Worm (Caenorhabditis elegans) whole organism, L3 larva: ENCODE measurements around the gene T19H12.15.

ENCODE experiments used
- jun-1 ChIP-seq: fragments of 150-350 bp; optimal IDR thresholded peaks from 2 replicates; lab custom pipeline; 2014; ENCODE audit warnings: missing biosample characterization, missing genetic modification reagents, missing genetic modification characterization
- mml-1 ChIP-seq: fragments of 150-350 bp; sonication (generic microtip); optimal IDR thresholded peaks from 3 replicates; lab custom pipeline; 2014; ENCODE audit warnings: missing biosample characterization, missing genetic modification characterization
- pqm-1 ChIP-seq: fragments of 150-350 bp; optimal IDR thresholded peaks from 2 replicates; lab custom pipeline; 2017; ENCODE audit warnings: missing biosample characterization, missing genetic modification characterization, inconsistent platforms
- snpc-4 ChIP-seq: fragments of 150-350 bp; optimal IDR thresholded peaks from 2 replicates; lab custom pipeline; 2014; ENCODE audit warnings: missing biosample characterization, missing genetic modification characterization
- unc-39 ChIP-seq: sonication (generic microtip); optimal IDR thresholded peaks from 4 replicates; lab custom pipeline; 2017; ENCODE audit warnings: missing biosample characterization, missing genetic modification characterization

ce11 chrV:4834277-4834676 is 44.9 kb downstream of the T19H12.15 start, which contains the start of gene C37H5.14:
- TF ChIP-seq snpc-4 (no peak), jun-1 (tag; lab: Kevin White, UChicago) (no peak), mml-1 (no peak), unc-39 (no peak), pqm-1 (tag; lab: Kevin White, UChicago) (no peak)
